Fruit fly (Drosophila melanogaster) whole organism, embryonic: ENCODE data around the gene eIF1.
A peak's percentile ranks its signal among the peaks of the same experiment; 100 is the strongest.

Experiments
- Abd-B ChIP-seq: fragments of 200-800 bp; sonication (Bioruptor generic); optimal IDR thresholded peaks from 2 replicates; lab custom pipeline; 2018; ENCODE audit warnings: missing biosample characterization, mild to moderate bottlenecking, missing genetic modification characterization, moderate library complexity
- Atf3 ChIP-seq: fragments of 200-800 bp; sonication (Bioruptor generic); optimal IDR thresholded peaks from 3 replicates; lab custom pipeline; 2016; ENCODE audit warnings: missing biosample characterization, missing genetic modification characterization
- Awh ChIP-seq: fragments of 200-800 bp; sonication (Bioruptor generic); IDR thresholded peaks from 2 replicates; pipeline ENCODE4, ENCODE4 v1.3.6; 2022; ENCODE audit warnings: missing biosample characterization, missing genetic modification characterization
- B-H2 ChIP-seq: fragments of 200-800 bp; sonication (Bioruptor generic); optimal IDR thresholded peaks from 2 replicates; lab custom pipeline; 2018; ENCODE audit warnings: missing biosample characterization, mild to moderate bottlenecking, missing genetic modification characterization
- Bdp1 ChIP-seq: fragments of 200-800 bp; sonication (Bioruptor generic); optimal IDR thresholded peaks from 3 replicates; lab custom pipeline; 2016; ENCODE audit warnings: missing biosample characterization, missing genetic modification characterization
- CG10543 ChIP-seq: fragments of 200-800 bp; sonication (Bioruptor generic); optimal IDR thresholded peaks from 3 replicates; lab custom pipeline; 2017; ENCODE audit warnings: missing biosample characterization, mild to moderate bottlenecking, missing genetic modification characterization, moderate library complexity
- CG10959 ChIP-seq: fragments of 200-800 bp; sonication (Bioruptor generic); IDR thresholded peaks from 2 replicates; pipeline ENCODE4 v1.3.6; 2022; ENCODE audit warnings: missing biosample characterization, missing genetic modification characterization
- CG12155 ChIP-seq: fragments of 200-800 bp; sonication (Bioruptor generic); optimal IDR thresholded peaks from 3 replicates; lab custom pipeline; 2016; ENCODE audit warnings: missing biosample characterization, missing genetic modification characterization
- CG12659 ChIP-seq: fragments of 200-800 bp; sonication (Bioruptor generic); optimal IDR thresholded peaks from 3 replicates; lab custom pipeline; 2017; ENCODE audit warnings: mild to moderate bottlenecking, missing biosample characterization, missing genetic modification reagents, missing genetic modification characterization
- CG14050 ChIP-seq: fragments of 200-800 bp; sonication (Bioruptor generic); IDR thresholded peaks from 3 replicates; pipeline ENCODE4 v1.3.6; 2022; ENCODE audit warnings: missing biosample characterization, missing genetic modification characterization
- CG14710 ChIP-seq: fragments of 200-800 bp; sonication (Bioruptor generic); optimal IDR thresholded peaks from 3 replicates; lab custom pipeline; 2019; ENCODE audit warnings: missing biosample characterization, mild to moderate bottlenecking, missing genetic modification characterization, moderate library complexity
- CG17186 ChIP-seq: fragments of 200-800 bp; sonication (Bioruptor generic); optimal IDR thresholded peaks from 3 replicates; lab custom pipeline; 2017; ENCODE audit warnings: missing biosample characterization, missing genetic modification reagents, missing genetic modification characterization
- CG18262 ChIP-seq: fragments of 200-800 bp; optimal IDR thresholded peaks from 3 replicates; lab custom pipeline; 2019; ENCODE audit warnings: missing biosample characterization, mild to moderate bottlenecking, missing genetic modification characterization, moderate library complexity
- CG18619 ChIP-seq: fragments of 200-800 bp; sonication (Bioruptor generic); optimal IDR thresholded peaks from 3 replicates; lab custom pipeline; 2017; ENCODE audit warnings: missing biosample characterization, mild to moderate bottlenecking, missing genetic modification characterization
- CG2202 ChIP-seq: fragments of 200-800 bp; sonication (Bioruptor generic); optimal IDR thresholded peaks from 2 replicates; lab custom pipeline; 2018; ENCODE audit warnings: missing biosample characterization, mild to moderate bottlenecking, missing genetic modification characterization
- CG31388 ChIP-seq: fragments of 200-800 bp; sonication (Bioruptor generic); optimal IDR thresholded peaks from 2 replicates; lab custom pipeline; 2016; ENCODE audit warnings: missing biosample characterization, missing genetic modification characterization
- CG33557 ChIP-seq: fragments of 200-800 bp; sonication (Bioruptor generic); optimal IDR thresholded peaks from 2 replicates; lab custom pipeline; 2019; ENCODE audit warnings: missing biosample characterization, mild to moderate bottlenecking, missing genetic modification characterization, moderate library complexity
- CG3847 ChIP-seq: fragments of 200-800 bp; sonication (Bioruptor generic); IDR thresholded peaks from 2 replicates; pipeline ENCODE4 v1.3.6; 2022; ENCODE audit warnings: missing biosample characterization, missing genetic modification characterization
- CG7963 ChIP-seq: fragments of 200-800 bp; sonication (Bioruptor generic); IDR thresholded peaks from 3 replicates; pipeline ENCODE4 v1.3.6; 2022; ENCODE audit warnings: missing biosample characterization, missing genetic modification characterization; ENCODE audit not compliant: partially characterized antibody
- CG8765 ChIP-seq: fragments of 200-800 bp; sonication (Bioruptor generic); IDR thresholded peaks from 2 replicates; pipeline ENCODE4 v1.3.6; 2022; ENCODE audit warnings: missing biosample characterization, missing genetic modification characterization
- CG9437 ChIP-seq: fragments of 200-800 bp; sonication (Bioruptor generic); optimal IDR thresholded peaks from 2 replicates; lab custom pipeline; 2018; ENCODE audit warnings: missing biosample characterization, mild to moderate bottlenecking, missing genetic modification characterization
- CG9876 ChIP-seq: fragments of 200-800 bp; sonication (Bioruptor generic); optimal IDR thresholded peaks from 2 replicates; lab custom pipeline; 2016; ENCODE audit warnings: missing biosample characterization, missing genetic modification characterization
- CTCF ChIP-seq: fragments of 200-800 bp; sonication (Bioruptor generic); optimal IDR thresholded peaks from 2 replicates; lab custom pipeline; 2017; ENCODE audit warnings: missing biosample characterization, mild to moderate bottlenecking, missing genetic modification characterization, moderate library complexity
- Camta ChIP-seq: fragments of 200-800 bp; sonication (Bioruptor generic); optimal IDR thresholded peaks from 2 replicates; lab custom pipeline; 2016; ENCODE audit warnings: missing biosample characterization, missing genetic modification characterization
- Dip2 ChIP-seq: fragments of 200-800 bp; sonication (Bioruptor generic); IDR thresholded peaks from 2 replicates; pipeline ENCODE4 v1.3.6; 2022; ENCODE audit warnings: missing biosample characterization, missing genetic modification characterization
- Doc3 ChIP-seq: fragments of 200-800 bp; sonication (Bioruptor generic); IDR thresholded peaks from 3 replicates; pipeline ENCODE4 v1.3.6; 2022; ENCODE audit warnings: missing biosample characterization, missing genetic modification characterization; ENCODE audit not compliant: partially characterized antibody
- Dp ChIP-seq: fragments of 200-800 bp; sonication (Bioruptor generic); optimal IDR thresholded peaks from 2 replicates; lab custom pipeline; 2018; ENCODE audit warnings: missing biosample characterization, mild to moderate bottlenecking, missing genetic modification characterization, moderate library complexity
- Drgx ChIP-seq: fragments of 200-800 bp; sonication (Bioruptor generic); IDR thresholded peaks from 2 replicates; pipeline ENCODE4 v1.3.6; 2022; ENCODE audit warnings: missing biosample characterization, missing genetic modification characterization
- ERR ChIP-seq: fragments of 200-800 bp; sonication (Bioruptor generic); optimal IDR thresholded peaks from 2 replicates; lab custom pipeline; 2016; ENCODE audit warnings: missing biosample characterization, missing genetic modification characterization
- GATAe ChIP-seq: fragments of 200-800 bp; sonication (Bioruptor generic); conservative IDR thresholded peaks from 2 replicates; pipeline ENCODE4 v1.3.6; 2022; ENCODE audit warnings: missing biosample characterization, missing genetic modification characterization
- HLH3B ChIP-seq: fragments of 200-800 bp; sonication (Bioruptor generic); IDR thresholded peaks from 2 replicates; pipeline ENCODE4 v1.3.6; 2022; ENCODE audit warnings: missing biosample characterization, missing genetic modification characterization
- Lpt ChIP-seq: fragments of >200 bp; optimal IDR thresholded peaks from 2 replicates; lab custom pipeline; 2018; ENCODE audit warnings: missing biosample characterization, missing genetic modification characterization
- Med ChIP-seq: fragments of 200-800 bp; sonication (Bioruptor generic); peaks from one replicate; lab custom pipeline; 2016; ENCODE audit warnings: missing biosample characterization, missing genetic modification characterization, mild to moderate bottlenecking, inconsistent platforms, moderate library complexity
- Meics ChIP-seq: fragments of 200-800 bp; sonication (Bioruptor generic); optimal IDR thresholded peaks from 2 replicates; lab custom pipeline; 2017; ENCODE audit warnings: missing biosample characterization, mild to moderate bottlenecking, missing genetic modification characterization
- NC2β ChIP-seq: fragments of 200-800 bp; sonication (Bioruptor generic); optimal IDR thresholded peaks from 2 replicates; lab custom pipeline; 2016; ENCODE audit warnings: missing biosample characterization, missing genetic modification characterization
- NfI ChIP-seq: fragments of 200-800 bp; sonication (Bioruptor generic); optimal IDR thresholded peaks from 3 replicates; lab custom pipeline; 2018; ENCODE audit warnings: missing biosample characterization, mild to moderate bottlenecking, missing genetic modification characterization, moderate library complexity
- YL-1 ChIP-seq: fragments of 200-800 bp; sonication (Bioruptor generic); optimal IDR thresholded peaks from 3 replicates; lab custom pipeline; 2017; ENCODE audit warnings: missing biosample characterization, mild to moderate bottlenecking, missing genetic modification characterization
- ap ChIP-seq: fragments of 200-800 bp; sonication (Bioruptor generic); IDR thresholded peaks from 2 replicates; pipeline ENCODE4 v1.3.6; 2022; ENCODE audit warnings: missing biosample characterization, missing genetic modification characterization
- ara ChIP-seq: fragments of 200-800 bp; sonication (Bioruptor generic); IDR thresholded peaks from 2 replicates; pipeline ENCODE4 v1.3.6; 2022; ENCODE audit warnings: missing biosample characterization, missing genetic modification characterization
- en ChIP-seq: fragments of 200-800 bp; sonication (Bioruptor generic); optimal IDR thresholded peaks from 2 replicates; lab custom pipeline; 2016; ENCODE audit warnings: missing biosample characterization, missing genetic modification characterization
- hth ChIP-seq: fragments of >200 bp; optimal IDR thresholded peaks from 2 replicates; lab custom pipeline; 2017; ENCODE audit warnings: inconsistent platforms
- jumu ChIP-seq: fragments of 200-800 bp; sonication (Bioruptor generic); optimal IDR thresholded peaks from 3 replicates; lab custom pipeline; 2016; ENCODE audit warnings: missing biosample characterization, missing genetic modification characterization
- klu ChIP-seq: fragments of 200-800 bp; sonication (Bioruptor generic); IDR thresholded peaks from 2 replicates; pipeline ENCODE4 v1.3.6; 2022; ENCODE audit warnings: missing biosample characterization, missing genetic modification characterization
- lola ChIP-seq, 3 experiments: fragments of >200 bp in 2 of 3; fragments of 200-800 bp in 1 of 3; sonication (Bioruptor generic) in 1 of 3; optimal IDR thresholded peaks; 2 replicates each; lab custom pipeline; 2017 to 2019; ENCODE audit warnings: missing biosample characterization in 3 of 3, missing genetic modification characterization in 3 of 3, mild to moderate bottlenecking in 1 of 3, moderate library complexity in 1 of 3
- run ChIP-seq: fragments of 200-800 bp; sonication (Bioruptor generic); optimal IDR thresholded peaks from 3 replicates; lab custom pipeline; 2018; ENCODE audit warnings: missing biosample characterization, mild to moderate bottlenecking, missing genetic modification characterization
- slbo ChIP-seq: fragments of 200-800 bp; sonication (Bioruptor generic); IDR thresholded peaks from 2 replicates; pipeline ENCODE4 v1.3.6; 2022; ENCODE audit warnings: missing biosample characterization, missing genetic modification characterization
- slou ChIP-seq: fragments of 200-800 bp; sonication (Bioruptor generic); optimal IDR thresholded peaks from 3 replicates; lab custom pipeline; 2016; ENCODE audit warnings: missing biosample characterization, missing genetic modification characterization
- so ChIP-seq: fragments of 200-800 bp; sonication (Bioruptor generic); IDR thresholded peaks from 3 replicates; pipeline ENCODE4 v1.3.6; 2022; ENCODE audit warnings: missing biosample characterization, missing genetic modification characterization
- wor ChIP-seq: fragments of 200-800 bp; sonication (Bioruptor generic); IDR thresholded peaks from 2 replicates; pipeline ENCODE4 v1.3.6; 2022; ENCODE audit warnings: missing biosample characterization, missing genetic modification characterization
- zen2 ChIP-seq: fragments of 200-800 bp; sonication (Bioruptor generic); IDR thresholded peaks from 3 replicates; pipeline ENCODE4 v1.3.6; 2022; ENCODE audit warnings: missing biosample characterization, missing genetic modification characterization; ENCODE audit not compliant: partially characterized antibody
- zf30C ChIP-seq: fragments of 200-800 bp; sonication (Bioruptor generic); optimal IDR thresholded peaks from 3 replicates; lab custom pipeline; 2018; ENCODE audit warnings: missing biosample characterization, mild to moderate bottlenecking, missing genetic modification characterization
- zfh1 ChIP-seq: fragments of 200-800 bp; sonication (Bioruptor generic); IDR thresholded peaks from 3 replicates; pipeline ENCODE4 v1.3.6; 2022; ENCODE audit warnings: missing biosample characterization, missing genetic modification characterization

The eIF1 gene

DNA sequence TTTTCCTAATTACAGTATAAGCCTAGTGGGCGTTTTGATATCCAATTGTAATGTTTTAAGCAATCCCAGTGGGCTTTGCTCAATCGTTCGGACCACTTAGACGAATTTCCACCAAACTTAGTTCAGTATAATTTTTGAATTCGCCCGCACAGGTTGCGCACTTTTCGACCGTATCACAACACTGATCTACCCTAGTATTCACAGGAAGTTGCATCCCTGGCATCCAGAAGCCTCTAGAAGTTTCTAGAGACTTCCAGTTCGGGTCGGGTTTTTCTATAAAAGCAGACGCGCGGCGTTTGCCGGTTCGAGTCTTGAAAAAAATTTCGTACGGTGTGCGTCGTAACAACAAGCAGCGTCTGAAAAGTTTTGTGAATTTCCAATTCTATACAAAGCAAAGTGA is 30.2 kb upstream of the eIF1 start, which contains the start of gene Hsp83 (continued):
- peak; percentile 100 for TF ChIP-seq YL-1
- peak; percentile 97 for TF ChIP-seq NC2β (GFP tag; lab: Kevin White, UChicago)
- peak; percentile 97 for TF ChIP-seq zfh1 (GFP tag; lab: Robert Waterston, UW)
- peak; percentile 98 for TF ChIP-seq CG18619 (GFP tag; lab: Kevin White, UChicago)
- peak; percentile 96 for TF ChIP-seq CG17186
- TF ChIP-seq klu, result peak; percentile 63; the same call in 1 of the 2 replicates
- peak; percentile 92 for TF ChIP-seq CG14050 (GFP tag; lab: Robert Waterston, UW)
- peak in 1 of 3 experiments; percentile 59 for TF ChIP-seq lola (GFP tag; optimal IDR thresholded peaks at IDR 0.05; lab: Kevin White, UChicago)
- TF ChIP-seq Drgx, result peak; percentile 87
- TF ChIP-seq CG9437, result peak; percentile 91
- TF ChIP-seq ara, result peak; percentile 89
- TF ChIP-seq CG8765, result no peak
- peak; percentile 74 for TF ChIP-seq CG12155 (GFP tag; lab: Kevin White, UChicago)
- TF ChIP-seq HLH3B (GFP tag; lab: Robert Waterston, UW), result peak; percentile 90
- peak; percentile 94 for TF ChIP-seq Dp (GFP tag; lab: Kevin White, UChicago)
- TF ChIP-seq Dip2 (GFP tag; lab: Robert Waterston, UW), result no peak
- TF ChIP-seq CG14710 (tag; lab: Kevin White, UChicago), result peak; percentile 83
- peak; percentile 92 for TF ChIP-seq Camta (GFP tag; lab: Kevin White, UChicago)
- peak; percentile 100 for TF ChIP-seq CG10543 (GFP tag; lab: Kevin White, UChicago)
- peak; percentile 98 for TF ChIP-seq NfI (GFP tag; lab: Kevin White, UChicago)
- peak; percentile 100 for TF ChIP-seq Med
- TF ChIP-seq Bdp1 (GFP tag; lab: Kevin White, UChicago), result peak; percentile 89
- TF ChIP-seq CG7963 (GFP tag; lab: Robert Waterston, UW), result no peak
- TF ChIP-seq Awh (GFP tag; lab: Robert Waterston, UW), result peak; percentile 92
- TF ChIP-seq run (tag; lab: Kevin White, UChicago), result peak; percentile 91
- TF ChIP-seq CG12659, result peak; percentile 98
- TF ChIP-seq CG2202 (tag; lab: Kevin White, UChicago), result peak; percentile 94
- TF ChIP-seq B-H2 (GFP tag; lab: Kevin White, UChicago), result peak; percentile 99
- no peak for TF ChIP-seq Doc3 (GFP tag; lab: Robert Waterston, UW)
- TF ChIP-seq zf30C (GFP tag; lab: Kevin White, UChicago), result peak; percentile 84
- peak; percentile 80 for TF ChIP-seq CTCF (GFP tag; lab: Kevin White, UChicago)
- peak; percentile 88 for TF ChIP-seq ap (GFP tag; lab: Robert Waterston, UW)
- peak; percentile 89 for TF ChIP-seq CG9876
- TF ChIP-seq hth (lab: Kevin White, UChicago), result no peak
- peak; percentile 84 for TF ChIP-seq slbo (GFP tag; lab: Robert Waterston, UW)
- no peak; the same call in 1 of the 2 replicates for TF ChIP-seq GATAe (GFP tag; lab: Robert Waterston, UW)
- TF ChIP-seq CG31388 (GFP tag; lab: Kevin White, UChicago), result peak; percentile 58
- TF ChIP-seq ERR (GFP tag; lab: Kevin White, UChicago), result peak; percentile 84
- TF ChIP-seq Atf3 (GFP tag; lab: Kevin White, UChicago), result peak; percentile 91
- TF ChIP-seq CG18262, result peak; percentile 83
- no peak for TF ChIP-seq Abd-B (GFP tag; lab: Kevin White, UChicago)
- TF ChIP-seq CG3847 (GFP tag; lab: Robert Waterston, UW), result peak; percentile 88
- TF ChIP-seq wor (GFP tag; lab: Robert Waterston, UW), result peak; percentile 41; the same call in 1 of the 2 replicates
- TF ChIP-seq CG33557 (GFP tag; lab: Kevin White, UChicago), result peak; percentile 95
- TF ChIP-seq so, result peak; percentile 95
- peak; percentile 88 for TF ChIP-seq jumu (GFP tag; lab: Kevin White, UChicago)
- TF ChIP-seq en (GFP tag; lab: Kevin White, UChicago), result peak; percentile 91
- TF ChIP-seq Meics (GFP tag; lab: Kevin White, UChicago), result peak; percentile 99
- no peak; the same call in 2 of the 3 replicates for TF ChIP-seq zen2 (GFP tag; lab: Robert Waterston, UW)
- TF ChIP-seq CG10959, result peak; percentile 81
- peak; percentile 81 for TF ChIP-seq slou (GFP tag; lab: Kevin White, UChicago)
- TF ChIP-seq Lpt (GFP tag; lab: Kevin White, UChicago), result no peak
